Worm (Caenorhabditis elegans) whole organism, L2 larva: ENCODE results near the gene F53A9.1.

Experiments used
- F13H6.1 ChIP-seq: sonication (generic microtip); optimal IDR thresholded peaks from 2 replicates; lab custom pipeline; 2016; ENCODE audit warnings: missing genetic modification characterization, missing compliant biosample characterization
- R02D3.7 ChIP-seq: fragments of 150-350 bp; optimal IDR thresholded peaks from 2 replicates; lab custom pipeline; 2014; ENCODE audit warnings: missing biosample characterization, missing genetic modification characterization
- ZK546.5 ChIP-seq: sonication (generic microtip); optimal IDR thresholded peaks from 2 replicates; lab custom pipeline; 2017; ENCODE audit warnings: missing biosample characterization, missing genetic modification characterization
- aly-2 ChIP-seq: fragments of 150-350 bp; optimal IDR thresholded peaks from 2 replicates; lab custom pipeline; 2014; ENCODE audit warnings: missing biosample characterization, missing genetic modification characterization
- ama-1 ChIP-seq: fragments of 150-350 bp; optimal IDR thresholded peaks from 2 replicates; lab custom pipeline; 2018; ENCODE audit warnings: inconsistent platforms
- ceh-82 ChIP-seq: fragments of 150-350 bp; optimal IDR thresholded peaks from 2 replicates; lab custom pipeline; 2014; ENCODE audit warnings: missing biosample characterization, missing genetic modification characterization
- mdl-1 ChIP-seq, 2 experiments: fragments of 150-350 bp in 1 of 2; sonication (generic microtip) in 1 of 2; optimal IDR thresholded peaks; 2 replicates each; lab custom pipeline; 2017; ENCODE audit warnings: missing biosample characterization in 2 of 2, missing genetic modification characterization in 2 of 2
- nhr-10 ChIP-seq: sonication (generic microtip); optimal IDR thresholded peaks from 2 replicates; lab custom pipeline; 2017; ENCODE audit warnings: missing biosample characterization, missing genetic modification characterization
- nhr-12 ChIP-seq: fragments of 150-350 bp; optimal IDR thresholded peaks from 2 replicates; lab custom pipeline; 2014; ENCODE audit warnings: missing biosample characterization, missing genetic modification characterization
- nhr-237 ChIP-seq: fragments of 150-350 bp; optimal IDR thresholded peaks from 2 replicates; lab custom pipeline; 2014; ENCODE audit warnings: missing biosample characterization, missing genetic modification characterization
- nhr-77 ChIP-seq: fragments of 150-350 bp; optimal IDR thresholded peaks from 2 replicates; lab custom pipeline; 2014; ENCODE audit warnings: missing biosample characterization, missing genetic modification characterization
- snpc-4 ChIP-seq: fragments of 150-350 bp; optimal IDR thresholded peaks from 2 replicates; lab custom pipeline; 2014; ENCODE audit warnings: missing biosample characterization, missing genetic modification characterization
- zag-1 ChIP-seq: fragments of 150-350 bp; optimal IDR thresholded peaks from 2 replicates; lab custom pipeline; 2014; ENCODE audit warnings: missing biosample characterization, missing genetic modification characterization

- no peak for TF ChIP-seq zag-1 (tag; lab: Kevin White, UChicago)
- no peak for TF ChIP-seq nhr-77
- no peak for TF ChIP-seq ama-1 (lab: Kevin White, UChicago)
- TF ChIP-seq ceh-82 = no peak
- no peak for TF ChIP-seq R02D3.7
- no peak for TF ChIP-seq nhr-10
- TF ChIP-seq snpc-4 (tag; lab: Kevin White, UChicago) = no peak
- no peak for TF ChIP-seq nhr-12 (tag; lab: Kevin White, UChicago)
- no peak for TF ChIP-seq F13H6.1 (tag; lab: Kevin White, UChicago)
- TF ChIP-seq ZK546.5 (tag; lab: Kevin White, UChicago) = no peak
- no peak for TF ChIP-seq mdl-1 (tag; optimal IDR thresholded peaks at IDR 0.05; lab: Kevin White, UChicago)
- TF ChIP-seq aly-2 (tag; lab: Kevin White, UChicago) = no peak
- no peak for TF ChIP-seq nhr-237 (tag; lab: Kevin White, UChicago)
Measured at ce11 chrX:8723127-8723600, 11.8 kb downstream of the F53A9.1 start, which contains the start of gene tnt-2.
